Fruit fly (Drosophila melanogaster): ENCODE measurements around the gene Dip-B.

Gene Dip-B

DNA sequence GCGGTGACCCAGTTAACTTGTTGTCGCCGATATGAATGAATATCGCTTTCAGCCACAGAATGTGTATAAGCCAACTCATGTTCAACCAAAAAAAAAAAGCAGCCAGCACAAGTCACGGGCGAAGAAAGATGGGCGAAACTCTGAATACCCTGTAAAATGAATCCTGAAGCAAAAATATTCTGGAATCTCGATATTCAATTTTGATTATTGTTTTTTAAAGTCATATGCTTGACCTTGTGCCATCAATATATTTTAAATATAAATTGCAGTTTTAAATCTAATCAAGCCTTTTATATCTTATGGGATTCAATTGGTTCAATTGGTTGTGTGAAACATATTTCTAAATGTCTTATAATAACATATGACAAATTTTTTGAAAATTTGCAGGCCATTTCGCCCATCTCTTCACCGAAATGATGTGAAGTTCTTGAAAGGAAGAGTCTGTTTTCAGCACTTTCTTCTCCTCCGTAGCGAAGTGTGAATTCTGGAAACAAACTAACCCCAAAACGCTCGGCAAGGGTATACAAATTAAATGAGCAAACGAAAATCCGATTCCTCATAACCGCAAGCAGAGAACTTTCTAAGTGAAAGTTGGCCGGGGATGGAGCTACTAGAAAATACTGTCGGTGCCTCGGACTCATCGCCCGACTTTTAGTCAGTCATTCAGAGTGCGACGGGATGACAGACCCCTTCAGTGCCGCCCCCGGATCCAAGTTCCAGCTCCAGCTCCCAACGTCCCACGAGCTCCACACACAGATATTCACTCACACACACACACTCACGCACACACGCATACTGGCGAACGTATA lies 33.7 kb downstream of the Dip-B start (continued):
- TF ChIP-seq wor (GFP tag; IDR thresholded peaks at IDR 0.05) (no peak), Oli (tag; optimal IDR thresholded peaks at IDR 0.05) (peak; percentile 15), ewg (GFP tag; optimal IDR thresholded peaks at IDR 0.05) (peak; percentile 16), Atf6 (GFP tag; IDR thresholded peaks at IDR 0.05) (no peak), fd3F (GFP tag; optimal IDR thresholded peaks at IDR 0.05) (no peak), dpn (GFP tag; optimal IDR thresholded peaks at IDR 0.05) (no peak), maf-S (GFP tag; optimal IDR thresholded peaks at IDR 0.05) (no peak), CG12769 (tag; optimal IDR thresholded peaks at IDR 0.05) (no peak), grn (GFP tag; optimal IDR thresholded peaks at IDR 0.05) (no peak), CG8089 (GFP tag; optimal IDR thresholded peaks at IDR 0.05) (no peak), sisA (GFP tag; IDR thresholded peaks at IDR 0.05) (no peak), gem (tag; optimal IDR thresholded peaks at IDR 0.05) (peak; percentile 32), CG18599 (GFP tag; optimal IDR thresholded peaks at IDR 0.05) (no peak), sd (tag; optimal IDR thresholded peaks at IDR 0.05) (no peak), zfh1 (GFP tag; IDR thresholded peaks at IDR 0.05) (no peak), caup (GFP tag; optimal IDR thresholded peaks at IDR 0.05; ENCODE audit: severe bottlenecking) (no peak), Rx (GFP tag; IDR thresholded peaks at IDR 0.05) (no peak), ham (GFP tag; IDR thresholded peaks at IDR 0.05) (no peak), gcm2 (GFP tag; optimal IDR thresholded peaks at IDR 0.05) (no peak), Gsc (GFP tag; IDR thresholded peaks at IDR 0.05) (no peak), CG12236 (GFP tag; optimal IDR thresholded peaks at IDR 0.05) (no peak), yki (optimal IDR thresholded peaks at IDR 0.05) (no peak), bsh (GFP tag; optimal IDR thresholded peaks at IDR 0.05) (peak in 1 of 2 experiments; percentile 32), lola (GFP tag; optimal IDR thresholded peaks at IDR 0.05) (peak in 1 of 3 experiments; percentile 12), B-H2 (GFP tag; optimal IDR thresholded peaks at IDR 0.05) (no peak), CG30020 (tag; optimal IDR thresholded peaks at IDR 0.05) (no peak), PHDP (tag; optimal IDR thresholded peaks at IDR 0.05) (no peak), az2 (GFP tag; optimal IDR thresholded peaks at IDR 0.05) (no peak), CG30403 (GFP tag; optimal IDR thresholded peaks at IDR 0.05) (peak; percentile 12), CG6272 (GFP tag; IDR thresholded peaks at IDR 0.05) (no peak), inv (GFP tag; IDR thresholded peaks at IDR 0.05; ENCODE audit: partially characterized antibody) (no peak), nerfin-2 (GFP tag; IDR thresholded peaks at IDR 0.05; ENCODE audit: partially characterized antibody) (no peak), Scr (GFP tag; IDR thresholded peaks at IDR 0.05; ENCODE audit: partially characterized antibody) (no peak), CHES-1-like (GFP tag; optimal IDR thresholded peaks at IDR 0.05) (no peak), Hmr (GFP tag; optimal IDR thresholded peaks at IDR 0.05) (no peak), Doc3 (GFP tag; IDR thresholded peaks at IDR 0.05; ENCODE audit: partially characterized antibody) (no peak), CG10654 (GFP tag; optimal IDR thresholded peaks at IDR 0.05) (no peak), CG6175 (GFP tag; IDR thresholded peaks at IDR 0.05) (no peak), vnd (GFP tag; IDR thresholded peaks at IDR 0.05; ENCODE audit: partially characterized antibody) (no peak), crol (GFP tag; IDR thresholded peaks at IDR 0.05) (peak; percentile 53; the same call in 1 of the 2 replicates), z (GFP tag; IDR thresholded peaks at IDR 0.05) (peak; percentile 54; the same call in 1 of the 3 replicates), her (GFP tag; optimal IDR thresholded peaks at IDR 0.05) (no peak), sc (optimal IDR thresholded peaks at IDR 0.05) (no peak), sc (GFP tag; optimal IDR thresholded peaks at IDR 0.05) (peak; percentile 22), CG31441 (GFP tag; IDR thresholded peaks at IDR 0.05) (peak; percentile 42; the same call in 1 of the 2 replicates), tx (GFP tag; optimal IDR thresholded peaks at IDR 0.05) (no peak), crc (GFP tag; optimal IDR thresholded peaks at IDR 0.05) (no peak), slbo (GFP tag; IDR thresholded peaks at IDR 0.05) (no peak), Nf-YA (GFP tag; IDR thresholded peaks at IDR 0.05) (no peak), CG17328 (GFP tag; IDR thresholded peaks at IDR 0.05) (no peak)

Measured in whole organism, embryonic.